Fruit fly (Drosophila melanogaster) S2 (cell line): ENCODE results near the gene Oga.

Source experiments
- CG8478 ChIP-seq: fragments of >200 bp; optimal IDR thresholded peaks from 2 replicates; lab custom pipeline; 2018
- CTCF ChIP-seq, 2 experiments: fragments of >200 bp; optimal IDR thresholded peaks; 2 replicates each; lab custom pipeline; 2018

- TF ChIP-seq CG8478 (lab: Kevin White, UChicago) (no peak), CTCF (optimal IDR thresholded peaks at IDR 0.05; lab: Kevin White, UChicago) (no peak)
These were observed 22.5 kb downstream of the Oga start for dm6 chr3R:21241332-21241731.
